Worm (Caenorhabditis elegans): ENCODE data around the gene F41C3.7.

ce11 chrII:4752257-4752728, 22.5 kb downstream of the F41C3.7 start, which contains the start of gene F41C3.1:
- TF ChIP-seq nhr-77 (tag; optimal IDR thresholded peaks at IDR 0.05) (no peak), ZK546.5 (tag; optimal IDR thresholded peaks at IDR 0.05) (no peak), ceh-82 (tag; optimal IDR thresholded peaks at IDR 0.05) (no peak), zag-1 (tag; optimal IDR thresholded peaks at IDR 0.05) (no peak), ama-1 (optimal IDR thresholded peaks at IDR 0.05) (no peak), pha-4 (tag; optimal IDR thresholded peaks at IDR 0.05) (no peak), pqm-1 (tag; optimal IDR thresholded peaks at IDR 0.05) (no peak), elt-1 (tag; optimal IDR thresholded peaks at IDR 0.05) (no peak), aly-2 (tag; optimal IDR thresholded peaks at IDR 0.05) (no peak), unc-62 (GFP tag; optimal IDR thresholded peaks at IDR 0.05) (no peak), skn-1 (tag; optimal IDR thresholded peaks at IDR 0.05) (no peak), nhr-237 (tag; optimal IDR thresholded peaks at IDR 0.05) (no peak), lin-39 (tag; optimal IDR thresholded peaks at IDR 0.05) (no peak), lsy-12 (tag; optimal IDR thresholded peaks at IDR 0.05) (no peak)

All from whole organism, L3 larva.